Worm (Caenorhabditis elegans) whole organism, young adult: ENCODE data around the gene srx-39.

Source experiments
- F39B2.1 ChIP-seq: fragments of 200-800 bp; sonication (Bioruptor generic); IDR thresholded peaks from 2 replicates; pipeline ENCODE4 v1.3.6; 2022; ENCODE audit warnings: missing genetic modification reagents, missing genetic modification characterization, missing compliant biosample characterization
- T26A5.8 ChIP-seq: sonication (generic microtip); optimal IDR thresholded peaks from 2 replicates; lab custom pipeline; 2016; ENCODE audit warnings: missing genetic modification characterization, missing compliant biosample characterization
- attf-5 ChIP-seq: fragments of 200-800 bp; sonication (Bioruptor generic); optimal IDR thresholded peaks from 2 replicates; lab custom pipeline; 2018; ENCODE audit warnings: mild to moderate bottlenecking, missing genetic modification characterization, missing compliant biosample characterization
- fkh-3 ChIP-seq: sonication (generic microtip); optimal IDR thresholded peaks from 2 replicates; lab custom pipeline; 2016; ENCODE audit warnings: mild to moderate bottlenecking, missing genetic modification characterization, missing compliant biosample characterization
- hmg-1.2 ChIP-seq: fragments of 200-800 bp; sonication (Bioruptor generic); IDR thresholded peaks from 2 replicates; pipeline ENCODE4 v1.3.6; 2022; ENCODE audit warnings: missing genetic modification reagents, missing genetic modification characterization, missing compliant biosample characterization
- madf-8 ChIP-seq: fragments of 200-800 bp; sonication (Bioruptor generic); conservative IDR thresholded peaks from 2 replicates; pipeline ENCODE4 v1.3.6; 2022; ENCODE audit warnings: missing genetic modification reagents, missing genetic modification characterization, missing compliant biosample characterization
- nfya-1 ChIP-seq: sonication (generic microtip); optimal IDR thresholded peaks from 2 replicates; lab custom pipeline; 2017; ENCODE audit warnings: antibody characterized with exemption, missing compliant biosample characterization, missing genetic modification characterization, borderline replicate concordance; ENCODE audit not compliant: insufficient read depth
- pha-4 ChIP-seq: fragments of 150-350 bp; sonication (generic microtip); optimal IDR thresholded peaks from 2 replicates; lab custom pipeline; 2014; ENCODE audit warnings: missing biosample characterization, missing genetic modification reagents, missing genetic modification characterization
- snpc-1.3 ChIP-seq: sonication (generic microtip); optimal IDR thresholded peaks from 2 replicates; lab custom pipeline; 2017; ENCODE audit warnings: missing genetic modification characterization, mild to moderate bottlenecking, missing compliant biosample characterization, antibody characterized with exemption, moderate library complexity, missing genotype, missing genetic modification reagents; ENCODE audit not compliant: insufficient read depth
- unc-130 ChIP-seq: sonication (generic microtip); optimal IDR thresholded peaks from 2 replicates; lab custom pipeline; 2016; ENCODE audit warnings: missing genetic modification reagents, missing genetic modification characterization, missing compliant biosample characterization
- ztf-6 ChIP-seq: fragments of 200-800 bp; sonication (Bioruptor generic); IDR thresholded peaks from 2 replicates; pipeline ENCODE4 v1.3.6; 2022; ENCODE audit warnings: missing genetic modification reagents, missing genetic modification characterization, missing compliant biosample characterization

ce11 chrV:5165426-5165825 is 7.9 kb upstream of the srx-39 start, which contains the start of gene srw-140:
- no peak for TF ChIP-seq F39B2.1 (GFP tag; lab: Robert Waterston, UW)
- TF ChIP-seq attf-5 (GFP tag; lab: Kevin White, UChicago): no peak
- TF ChIP-seq fkh-3 (tag; lab: Kevin White, UChicago): no peak
- no peak for TF ChIP-seq madf-8
- no peak for TF ChIP-seq nfya-1 (tag; lab: Kevin White, UChicago)
- TF ChIP-seq unc-130 (GFP tag; lab: Kevin White, UChicago): no peak
- TF ChIP-seq pha-4 (tag; lab: Kevin White, UChicago): no peak
- no peak for TF ChIP-seq hmg-1.2 (GFP tag; lab: Robert Waterston, UW)
- no peak for TF ChIP-seq snpc-1.3 (tag; lab: Kevin White, UChicago)
- no peak for TF ChIP-seq ztf-6 (GFP tag; lab: Robert Waterston, UW)
- no peak for TF ChIP-seq T26A5.8 (tag; lab: Kevin White, UChicago)
